Worm (Caenorhabditis elegans) whole organism, late embryonic: ENCODE data around the gene F26F4.12.

Source experiments
- C08G9.2 ChIP-seq: sonication (generic microtip); optimal IDR thresholded peaks from 2 replicates; lab custom pipeline; 2016; ENCODE audit warnings: mild to moderate bottlenecking, missing genetic modification characterization, moderate library complexity, missing compliant biosample characterization
- C38D4.7 ChIP-seq: fragments of 200-800 bp; sonication (Bioruptor generic); optimal IDR thresholded peaks from 2 replicates; lab custom pipeline; 2018; ENCODE audit warnings: mild to moderate bottlenecking, missing genetic modification characterization, moderate library complexity, missing compliant biosample characterization
- F13H6.1 ChIP-seq: sonication (generic microtip); optimal IDR thresholded peaks from 2 replicates; lab custom pipeline; 2016; ENCODE audit warnings: missing genetic modification characterization, missing compliant biosample characterization
- K02D7.2 ChIP-seq: sonication (generic microtip); optimal IDR thresholded peaks from 2 replicates; lab custom pipeline; 2017; ENCODE audit warnings: mild to moderate bottlenecking, missing genetic modification characterization, missing compliant biosample characterization
- T23F11.4 ChIP-seq: fragments of 200-800 bp; sonication (Bioruptor generic); optimal IDR thresholded peaks from 2 replicates; lab custom pipeline; 2018; ENCODE audit warnings: mild to moderate bottlenecking, missing genetic modification characterization, missing compliant biosample characterization
- ahr-1 ChIP-seq: sonication (generic microtip); optimal IDR thresholded peaks from 2 replicates; lab custom pipeline; 2016; ENCODE audit warnings: missing genetic modification characterization, missing compliant biosample characterization
- ama-1 ChIP-seq: fragments of 150-350 bp; optimal IDR thresholded peaks from 2 replicates; lab custom pipeline; 2014
- ceh-14 ChIP-seq: sonication (generic microtip); optimal IDR thresholded peaks from 2 replicates; lab custom pipeline; 2016; ENCODE audit warnings: missing genotype, missing genetic modification characterization, missing compliant biosample characterization
- ceh-18 ChIP-seq: sonication (generic microtip); optimal IDR thresholded peaks from 2 replicates; lab custom pipeline; 2016; ENCODE audit warnings: missing genetic modification characterization, missing compliant biosample characterization
- ceh-19 ChIP-seq: fragments of 200-800 bp; sonication (Bioruptor generic); optimal IDR thresholded peaks from 2 replicates; lab custom pipeline; 2018; ENCODE audit warnings: mild to moderate bottlenecking, missing genetic modification characterization, missing compliant biosample characterization
- ceh-2 ChIP-seq: sonication (generic microtip); optimal IDR thresholded peaks from 2 replicates; lab custom pipeline; 2016; ENCODE audit warnings: missing genotype, missing genetic modification characterization, missing compliant biosample characterization
- ceh-22 ChIP-seq: sonication (generic microtip); optimal IDR thresholded peaks from 2 replicates; lab custom pipeline; 2017; ENCODE audit warnings: missing biosample characterization, missing genetic modification characterization
- ceh-24 ChIP-seq: sonication (generic microtip); optimal IDR thresholded peaks from 2 replicates; lab custom pipeline; 2016; ENCODE audit warnings: mild to moderate bottlenecking, missing genetic modification characterization, missing compliant biosample characterization
- ceh-30 ChIP-seq: fragments of 150-350 bp; optimal IDR thresholded peaks from 2 replicates; lab custom pipeline; 2014; ENCODE audit warnings: missing biosample characterization, missing genetic modification characterization
- ceh-31 ChIP-seq: sonication (generic microtip); optimal IDR thresholded peaks from 2 replicates; lab custom pipeline; 2016; ENCODE audit warnings: missing genetic modification characterization, missing compliant biosample characterization
- ceh-34 ChIP-seq: sonication (generic microtip); optimal IDR thresholded peaks from 2 replicates; lab custom pipeline; 2016; ENCODE audit warnings: mild to moderate bottlenecking, missing genetic modification characterization, missing compliant biosample characterization
- ceh-48 ChIP-seq: sonication (generic microtip); optimal IDR thresholded peaks from 2 replicates; lab custom pipeline; 2016; ENCODE audit warnings: missing genetic modification characterization, inconsistent platforms, missing compliant biosample characterization
- ceh-6 ChIP-seq: fragments of 200-800 bp; sonication (Bioruptor generic); optimal IDR thresholded peaks from 2 replicates; lab custom pipeline; 2018; ENCODE audit warnings: mild to moderate bottlenecking, missing genetic modification characterization, missing compliant biosample characterization
- dmd-4 ChIP-seq: sonication (generic microtip); optimal IDR thresholded peaks from 2 replicates; lab custom pipeline; 2016; ENCODE audit warnings: borderline replicate concordance, missing genetic modification characterization, missing compliant biosample characterization
- dve-1 ChIP-seq: sonication (generic microtip); optimal IDR thresholded peaks from 2 replicates; lab custom pipeline; 2017; ENCODE audit warnings: antibody characterized with exemption, mild to moderate bottlenecking, missing genetic modification characterization, missing compliant biosample characterization
- elt-2 ChIP-seq: sonication (generic microtip); optimal IDR thresholded peaks from 2 replicates; lab custom pipeline; 2016; ENCODE audit warnings: missing genetic modification reagents, missing genetic modification characterization, missing compliant biosample characterization
- eyg-1 ChIP-seq: sonication (generic microtip); optimal IDR thresholded peaks from 2 replicates; lab custom pipeline; 2016; ENCODE audit warnings: missing genotype, missing genetic modification characterization, missing compliant biosample characterization
- fkh-6 ChIP-seq: sonication (generic microtip); optimal IDR thresholded peaks from 2 replicates; lab custom pipeline; 2016; ENCODE audit warnings: missing genetic modification characterization, missing compliant biosample characterization
- gmeb-2 ChIP-seq: sonication (generic microtip); optimal IDR thresholded peaks from 2 replicates; lab custom pipeline; 2016; ENCODE audit warnings: missing genetic modification characterization, inconsistent platforms, missing compliant biosample characterization
- hlh-13 ChIP-seq: fragments of 200-800 bp; sonication (Bioruptor generic); optimal IDR thresholded peaks from 2 replicates; lab custom pipeline; 2018; ENCODE audit warnings: mild to moderate bottlenecking, missing genetic modification characterization, missing compliant biosample characterization
- hlh-15 ChIP-seq: sonication (generic microtip); optimal IDR thresholded peaks from 2 replicates; lab custom pipeline; 2016; ENCODE audit warnings: missing genetic modification characterization, missing compliant biosample characterization
- hlh-30 ChIP-seq: sonication (generic microtip); optimal IDR thresholded peaks from 2 replicates; lab custom pipeline; 2017; ENCODE audit warnings: antibody characterized with exemption, missing genetic modification characterization, missing compliant biosample characterization; ENCODE audit not compliant: insufficient read depth
- hlh-8 ChIP-seq: sonication (generic microtip); optimal IDR thresholded peaks from 2 replicates; lab custom pipeline; 2016; ENCODE audit warnings: missing genotype, missing genetic modification characterization, missing compliant biosample characterization
- lin-11 ChIP-seq: fragments of 200-800 bp; sonication (Bioruptor generic); optimal IDR thresholded peaks from 2 replicates; lab custom pipeline; 2018; ENCODE audit warnings: mild to moderate bottlenecking, missing genetic modification characterization, missing compliant biosample characterization
- mec-3 ChIP-seq: sonication (generic microtip); optimal IDR thresholded peaks from 2 replicates; lab custom pipeline; 2016; ENCODE audit warnings: borderline replicate concordance, missing genetic modification characterization, missing compliant biosample characterization
- nfya-1 ChIP-seq: sonication (generic microtip); optimal IDR thresholded peaks from 2 replicates; lab custom pipeline; 2017; ENCODE audit warnings: missing genetic modification characterization, mild to moderate bottlenecking, missing compliant biosample characterization, antibody characterized with exemption, moderate library complexity
- nhr-232 ChIP-seq: sonication (generic microtip); optimal IDR thresholded peaks from 2 replicates; lab custom pipeline; 2016; ENCODE audit warnings: missing genetic modification characterization, missing compliant biosample characterization
- odd-2 ChIP-seq: sonication (generic microtip); optimal IDR thresholded peaks from 2 replicates; lab custom pipeline; 2017; ENCODE audit warnings: antibody characterized with exemption, mild to moderate bottlenecking, missing genetic modification characterization, missing compliant biosample characterization
- pag-3 ChIP-seq: sonication (generic microtip); optimal IDR thresholded peaks from 2 replicates; lab custom pipeline; 2016; ENCODE audit warnings: missing compliant biosample characterization, missing genetic modification characterization, borderline replicate concordance
- pax-1 ChIP-seq: fragments of 150-350 bp; optimal IDR thresholded peaks from 2 replicates; lab custom pipeline; 2014; ENCODE audit warnings: missing biosample characterization, missing genetic modification characterization
- pha-2 ChIP-seq: sonication (generic microtip); optimal IDR thresholded peaks from 2 replicates; lab custom pipeline; 2017; ENCODE audit warnings: mild to moderate bottlenecking, missing genetic modification characterization, missing compliant biosample characterization
- pros-1 ChIP-seq: fragments of 150-350 bp; optimal IDR thresholded peaks from 2 replicates; lab custom pipeline; 2014; ENCODE audit warnings: missing biosample characterization, missing genetic modification reagents, missing genetic modification characterization
- ref-2 ChIP-seq: sonication (generic microtip); optimal IDR thresholded peaks from 2 replicates; lab custom pipeline; 2016; ENCODE audit warnings: missing genetic modification characterization, missing compliant biosample characterization
- rnt-1 ChIP-seq: sonication (generic microtip); optimal IDR thresholded peaks from 2 replicates; lab custom pipeline; 2016; ENCODE audit warnings: missing genetic modification characterization, missing compliant biosample characterization
- sdc-2 ChIP-seq: sonication (generic microtip); optimal IDR thresholded peaks from 2 replicates; lab custom pipeline; 2016; ENCODE audit warnings: missing genotype, missing genetic modification characterization, missing compliant biosample characterization
- syd-9 ChIP-seq: sonication (generic microtip); optimal IDR thresholded peaks from 2 replicates; lab custom pipeline; 2016; ENCODE audit warnings: mild to moderate bottlenecking, missing genetic modification characterization, moderate library complexity, missing compliant biosample characterization
- unc-3 ChIP-seq, 2 experiments: fragments of 200-800 bp in 1 of 2; sonication (Bioruptor generic) in 1 of 2; sonication (generic microtip) in 1 of 2; conservative IDR thresholded peaks in 1 of 2; optimal IDR thresholded peaks in 1 of 2; 2 replicates each; pipeline versions ENCODE4 v1.3.6 to Lab custom; 2016 to 2022; ENCODE audit warnings: missing compliant biosample characterization in 2 of 2, missing genetic modification characterization in 2 of 2, missing genetic modification reagents in 1 of 2
- unc-55 ChIP-seq: sonication (generic microtip); optimal IDR thresholded peaks from 2 replicates; lab custom pipeline; 2017; ENCODE audit warnings: missing biosample characterization, missing genetic modification reagents, missing genetic modification characterization
- unc-86 ChIP-seq: sonication (generic microtip); optimal IDR thresholded peaks from 2 replicates; lab custom pipeline; 2016; ENCODE audit warnings: missing genetic modification characterization, missing compliant biosample characterization
- zip-5 ChIP-seq: sonication (generic microtip); optimal IDR thresholded peaks from 2 replicates; lab custom pipeline; 2016; ENCODE audit warnings: missing genetic modification characterization, missing compliant biosample characterization
- ztf-16 ChIP-seq: sonication (generic microtip); optimal IDR thresholded peaks from 2 replicates; lab custom pipeline; 2017; ENCODE audit warnings: missing genetic modification characterization, missing compliant biosample characterization

Gene F26F4.12

ce11 chrIII:4947352-4947751, 37.5 kb upstream of the F26F4.12 start (continued):
- TF ChIP-seq nhr-232 (tag; lab: Kevin White, UChicago): peak; percentile 9
- no peak for TF ChIP-seq hlh-13 (GFP tag; lab: Kevin White, UChicago)
- peak; percentile 42 for TF ChIP-seq syd-9 (tag; lab: Kevin White, UChicago)
- TF ChIP-seq sdc-2 (tag; lab: Kevin White, UChicago): peak; percentile 55
- TF ChIP-seq ztf-16 (tag; lab: Kevin White, UChicago): no peak
- TF ChIP-seq rnt-1 (tag; lab: Kevin White, UChicago): peak; percentile 85
- peak; percentile 80 for TF ChIP-seq ref-2 (tag; lab: Kevin White, UChicago)
- peak; percentile 84 for TF ChIP-seq ceh-34 (tag; lab: Kevin White, UChicago)
- peak; percentile 66 for TF ChIP-seq ceh-14 (tag; lab: Kevin White, UChicago)
- TF ChIP-seq ahr-1: no peak
- TF ChIP-seq C38D4.7 (GFP tag; lab: Kevin White, UChicago): peak; percentile 18
- peak; percentile 33 for TF ChIP-seq F13H6.1 (tag; lab: Kevin White, UChicago)
- TF ChIP-seq ceh-48 (tag; lab: Kevin White, UChicago): no peak
- TF ChIP-seq pha-2 (tag; lab: Kevin White, UChicago): peak; percentile 10
- peak; percentile 46 for TF ChIP-seq ceh-2
- TF ChIP-seq T23F11.4 (GFP tag; lab: Kevin White, UChicago): peak; percentile 32
- peak; percentile 84 for TF ChIP-seq ceh-19
- no peak for TF ChIP-seq ceh-22 (tag; lab: Kevin White, UChicago)
- no peak for TF ChIP-seq gmeb-2
- no peak for TF ChIP-seq ama-1 (lab: Kevin White, UChicago)

- no peak for TF ChIP-seq mec-3 (tag; lab: Kevin White, UChicago)
- TF ChIP-seq unc-3 (GFP tag; conservative IDR thresholded peaks at IDR 0.05; lab: Robert Waterston, UW): no peak
- no peak for TF ChIP-seq unc-3 (tag; optimal IDR thresholded peaks at IDR 0.05; lab: Kevin White, UChicago)
- TF ChIP-seq pag-3 (tag; lab: Kevin White, UChicago): no peak
- no peak for TF ChIP-seq fkh-6
- no peak for TF ChIP-seq nfya-1 (tag; lab: Kevin White, UChicago)
- no peak for TF ChIP-seq zip-5 (tag; lab: Kevin White, UChicago)
- TF ChIP-seq ceh-19: no peak
- TF ChIP-seq hlh-8 (tag; lab: Kevin White, UChicago): no peak
- TF ChIP-seq ceh-31 (tag; lab: Kevin White, UChicago): no peak
- no peak for TF ChIP-seq K02D7.2
- no peak for TF ChIP-seq hlh-15 (tag; lab: Kevin White, UChicago)
- TF ChIP-seq ceh-2: no peak
- no peak for TF ChIP-seq pros-1 (tag; lab: Kevin White, UChicago)
- TF ChIP-seq pax-1 (tag; lab: Kevin White, UChicago): no peak
- TF ChIP-seq ceh-30 (tag; lab: Kevin White, UChicago): no peak
- no peak for TF ChIP-seq ceh-6 (GFP tag; lab: Kevin White, UChicago)
- TF ChIP-seq odd-2 (tag; lab: Kevin White, UChicago): no peak
- TF ChIP-seq ceh-18: no peak
- TF ChIP-seq hlh-30 (tag; lab: Kevin White, UChicago): no peak
- TF ChIP-seq lin-11: no peak
Observed at ce11 chrIII:4944213-4944612, 34.4 kb upstream of the F26F4.12 start, which contains the start of gene ntl-9. Gene ntl-9, plus strand, starts transcription at chrIII:4944513.

- TF ChIP-seq K02D7.2 (no peak), dmd-4 (tag; lab: Kevin White, UChicago) (no peak), unc-86 (tag; lab: Kevin White, UChicago) (no peak), ceh-31 (tag; lab: Kevin White, UChicago) (no peak), dve-1 (tag; lab: Kevin White, UChicago) (no peak), ceh-2 (no peak), ceh-34 (tag; lab: Kevin White, UChicago) (no peak), syd-9 (tag; lab: Kevin White, UChicago) (no peak), unc-55 (GFP tag; lab: Kevin White, UChicago) (no peak), ceh-24 (tag; lab: Kevin White, UChicago) (no peak), eyg-1 (tag; lab: Kevin White, UChicago) (no peak), ceh-48 (tag; lab: Kevin White, UChicago) (no peak), C08G9.2 (no peak), elt-2 (tag; lab: Kevin White, UChicago) (no peak), odd-2 (tag; lab: Kevin White, UChicago) (no peak), sdc-2 (tag; lab: Kevin White, UChicago) (no peak)
Observed at ce11 chrIII:4939267-4939666, 29.4 kb upstream of the F26F4.12 start, which contains the start of gene rpb-2. Gene rpb-2, plus strand, starts transcription at chrIII:4939567.
